Worm (Caenorhabditis elegans) whole organism, young adult: ENCODE data around the gene gars-1.

ENCODE experiments used
- B0336.3 ChIP-seq: fragments of 200-800 bp; sonication (Bioruptor generic); IDR thresholded peaks from 2 replicates; pipeline ENCODE4 v1.3.6; 2022; ENCODE audit warnings: missing genetic modification characterization, missing compliant biosample characterization
- D2030.7 ChIP-seq: fragments of 200-800 bp; sonication (Bioruptor generic); IDR thresholded peaks from 2 replicates; pipeline ENCODE4 v1.3.6; 2022; ENCODE audit warnings: missing genetic modification reagents, missing genetic modification characterization, missing compliant biosample characterization
- F33H1.4 ChIP-seq: fragments of 200-800 bp; sonication (Bioruptor generic); IDR thresholded peaks from 2 replicates; pipeline ENCODE4 v1.3.6; 2022; ENCODE audit warnings: missing genetic modification reagents, missing genetic modification characterization, missing compliant biosample characterization
- F57A8.1 ChIP-seq: fragments of 200-800 bp; sonication (Bioruptor generic); optimal IDR thresholded peaks from 2 replicates; lab custom pipeline; 2018; ENCODE audit warnings: mild to moderate bottlenecking, missing genetic modification characterization, moderate library complexity, missing compliant biosample characterization
- Y53G8AR.9 ChIP-seq: fragments of 200-800 bp; sonication (Bioruptor generic); conservative IDR thresholded peaks from 2 replicates; pipeline ENCODE4 v1.3.6; 2022; ENCODE audit warnings: missing genetic modification reagents, missing genetic modification characterization, missing compliant biosample characterization
- aptf-2 ChIP-seq: fragments of 200-800 bp; sonication (Bioruptor generic); conservative IDR thresholded peaks from 2 replicates; pipeline ENCODE4 v1.3.6; 2022; ENCODE audit warnings: missing genetic modification reagents, missing genetic modification characterization, missing compliant biosample characterization
- attf-3 ChIP-seq: fragments of 200-800 bp; sonication (Bioruptor generic); conservative IDR thresholded peaks from 2 replicates; pipeline ENCODE4 v1.3.6; 2022; ENCODE audit warnings: missing genetic modification reagents, missing genetic modification characterization, missing compliant biosample characterization
- attf-5 ChIP-seq: fragments of 200-800 bp; sonication (Bioruptor generic); optimal IDR thresholded peaks from 2 replicates; lab custom pipeline; 2018; ENCODE audit warnings: mild to moderate bottlenecking, missing genetic modification characterization, missing compliant biosample characterization
- ceh-40 ChIP-seq: fragments of 200-800 bp; sonication (Bioruptor generic); IDR thresholded peaks from 2 replicates; pipeline ENCODE4 v1.3.6; 2022; ENCODE audit warnings: missing genetic modification characterization, missing compliant biosample characterization
- ceh-58 ChIP-seq: fragments of 200-800 bp; sonication (Bioruptor generic); IDR thresholded peaks from 2 replicates; pipeline ENCODE4 v1.3.6; 2022; ENCODE audit warnings: missing genetic modification characterization, missing compliant biosample characterization
- dpff-1 ChIP-seq: sonication (generic microtip); optimal IDR thresholded peaks from 2 replicates; lab custom pipeline; 2017; ENCODE audit warnings: mild to moderate bottlenecking, missing genetic modification characterization, missing compliant biosample characterization
- efl-1 ChIP-seq: fragments of 150-350 bp; optimal IDR thresholded peaks from 2 replicates; lab custom pipeline; 2014; ENCODE audit warnings: missing biosample characterization, missing genetic modification reagents, missing genetic modification characterization
- egl-44 ChIP-seq: fragments of 200-800 bp; sonication (Bioruptor generic); IDR thresholded peaks from 2 replicates; pipeline ENCODE4 v1.3.6; 2022; ENCODE audit warnings: missing genetic modification reagents, missing genetic modification characterization, missing compliant biosample characterization
- ekl-4 ChIP-seq: fragments of 200-800 bp; sonication (Bioruptor generic); IDR thresholded peaks from 2 replicates; pipeline ENCODE4 v1.3.6; 2022; ENCODE audit warnings: missing genetic modification reagents, missing genetic modification characterization, missing compliant biosample characterization
- him-1 ChIP-seq: sonication (generic microtip); optimal IDR thresholded peaks from 2 replicates; lab custom pipeline; 2016; ENCODE audit warnings: missing genotype, missing genetic modification reagents, missing genetic modification characterization, missing compliant biosample characterization
- hlh-12 ChIP-seq: sonication (generic microtip); optimal IDR thresholded peaks from 2 replicates; lab custom pipeline; 2016; ENCODE audit warnings: missing genetic modification characterization, missing compliant biosample characterization
- hmg-1.2 ChIP-seq: fragments of 200-800 bp; sonication (Bioruptor generic); IDR thresholded peaks from 2 replicates; pipeline ENCODE4 v1.3.6; 2022; ENCODE audit warnings: missing genetic modification reagents, missing genetic modification characterization, missing compliant biosample characterization
- hmg-20 ChIP-seq: fragments of 200-800 bp; sonication (Bioruptor generic); IDR thresholded peaks from 2 replicates; pipeline ENCODE4 v1.3.6; 2022; ENCODE audit warnings: missing genetic modification reagents, missing genetic modification characterization, missing compliant biosample characterization
- hrde-1 ChIP-seq: sonication (generic microtip); optimal IDR thresholded peaks from 2 replicates; lab custom pipeline; 2016; ENCODE audit warnings: missing genetic modification characterization, mild to moderate bottlenecking, missing compliant biosample characterization, moderate library complexity, missing genotype, missing genetic modification reagents, borderline replicate concordance
- lag-1 ChIP-seq: fragments of 200-800 bp; sonication (Bioruptor generic); IDR thresholded peaks from 2 replicates; pipeline ENCODE4 v1.3.6; 2022; ENCODE audit warnings: missing genetic modification reagents, missing genetic modification characterization, missing compliant biosample characterization
- lin-35 ChIP-seq, 3 experiments: fragments of 150-350 bp in 2 of 3; sonication (generic microtip) in 1 of 3; optimal IDR thresholded peaks; 2 replicates each; lab custom pipeline; 2014 to 2018; ENCODE audit warnings: missing biosample characterization in 3 of 3, missing genetic modification characterization in 3 of 3, missing genetic modification reagents in 3 of 3
- lin-54 ChIP-seq: fragments of 200-800 bp; sonication (Bioruptor generic); optimal IDR thresholded peaks from 2 replicates; lab custom pipeline; 2018; ENCODE audit warnings: mild to moderate bottlenecking, missing genetic modification characterization, missing compliant biosample characterization
- madf-6 ChIP-seq: fragments of 200-800 bp; sonication (Bioruptor generic); IDR thresholded peaks from 2 replicates; pipeline ENCODE4 v1.3.6; 2022; ENCODE audit warnings: missing genetic modification reagents, missing genetic modification characterization, missing compliant biosample characterization
- madf-8 ChIP-seq: fragments of 200-800 bp; sonication (Bioruptor generic); conservative IDR thresholded peaks from 2 replicates; pipeline ENCODE4 v1.3.6; 2022; ENCODE audit warnings: missing genetic modification reagents, missing genetic modification characterization, missing compliant biosample characterization
- mcd-1 ChIP-seq: fragments of 200-800 bp; sonication (Bioruptor generic); IDR thresholded peaks from 2 replicates; pipeline ENCODE4 v1.3.6; 2022; ENCODE audit warnings: missing genetic modification reagents, missing genetic modification characterization, missing compliant biosample characterization
- nfya-2 ChIP-seq: fragments of 200-800 bp; sonication (Bioruptor generic); IDR thresholded peaks from 2 replicates; pipeline ENCODE4 v1.3.6; 2022; ENCODE audit warnings: missing genetic modification reagents, missing genetic modification characterization, missing compliant biosample characterization
- sdz-38 ChIP-seq: sonication (generic microtip); optimal IDR thresholded peaks from 2 replicates; lab custom pipeline; 2016; ENCODE audit warnings: missing genotype, missing genetic modification characterization, missing compliant biosample characterization
- tbp1 ChIP-seq: fragments of 200-800 bp; sonication (Bioruptor generic); optimal IDR thresholded peaks from 2 replicates; lab custom pipeline; 2018; ENCODE audit warnings: mild to moderate bottlenecking, missing genetic modification characterization, missing compliant biosample characterization
- tlf-1 ChIP-seq: fragments of 200-800 bp; sonication (Bioruptor generic); optimal IDR thresholded peaks from 2 replicates; lab custom pipeline; 2018; ENCODE audit warnings: mild to moderate bottlenecking, missing genetic modification characterization, missing compliant biosample characterization
- unc-130 ChIP-seq: sonication (generic microtip); optimal IDR thresholded peaks from 2 replicates; lab custom pipeline; 2016; ENCODE audit warnings: missing genetic modification reagents, missing genetic modification characterization, missing compliant biosample characterization

The gars-1 gene

DNA sequence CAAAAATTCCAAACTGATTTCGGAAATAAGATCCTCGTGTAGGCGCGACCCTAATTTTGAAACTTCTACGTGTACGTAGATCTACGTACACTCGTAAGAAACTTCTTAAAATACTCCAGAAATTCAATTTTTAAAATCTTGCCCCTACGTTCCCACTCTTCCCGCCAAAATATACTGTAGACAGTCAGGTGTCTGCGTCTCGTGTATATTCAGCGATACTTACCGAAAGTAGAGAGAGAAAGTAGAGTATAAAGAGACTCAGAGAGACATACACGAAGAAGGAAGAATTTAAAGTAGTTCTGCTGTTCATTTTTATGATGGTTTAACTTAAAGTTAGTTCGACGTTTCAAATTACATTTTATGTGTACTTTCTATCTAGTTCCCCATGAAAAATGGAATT is 29.8 kb upstream of the gars-1 start:
- TF ChIP-seq B0336.3 (GFP tag; lab: Robert Waterston, UW) (no peak), egl-44 (GFP tag; lab: Robert Waterston, UW) (no peak), hmg-1.2 (GFP tag; lab: Robert Waterston, UW) (peak; percentile 20; the same call in 1 of the 2 replicates)

ce11 chrIII:5190671-5191174 is 27.3 kb upstream of the gars-1 start, which contains the start of gene hira-1:
TSS of gene hira-1 (plus strand) at chrIII:5191124.
- TF ChIP-seq hlh-12 (tag; lab: Kevin White, UChicago) (no peak), lin-35 (GFP tag; optimal IDR thresholded peaks at IDR 0.05; lab: Kevin White, UChicago) (peak in 1 of 3 experiments; percentile 42), lin-54 (GFP tag; lab: Kevin White, UChicago) (peak; percentile 37), tlf-1 (GFP tag; lab: Kevin White, UChicago) (no peak), ekl-4 (no peak), him-1 (tag; lab: Kevin White, UChicago) (no peak), nfya-2 (GFP tag; lab: Robert Waterston, UW) (no peak), hrde-1 (tag; lab: Kevin White, UChicago) (no peak), attf-5 (peak; percentile 17), mcd-1 (GFP tag; lab: Robert Waterston, UW) (peak; percentile 50; the same call in 1 of the 2 replicates), efl-1 (peak; percentile 60), tbp1 (GFP tag; lab: Kevin White, UChicago) (no peak), lag-1 (GFP tag; lab: Robert Waterston, UW) (no peak), dpff-1 (tag; lab: Kevin White, UChicago) (no peak)

- peak; percentile 42 for TF ChIP-seq efl-1
- TF ChIP-seq lin-54 (GFP tag; lab: Kevin White, UChicago), result peak; percentile 80
- TF ChIP-seq mcd-1 (GFP tag; lab: Robert Waterston, UW), result 0 out of 2 replicates have a peak, but pooled peaks have one; percentile 28
- peak; percentile 63 for TF ChIP-seq madf-6
- no peak for TF ChIP-seq F57A8.1 (GFP tag; lab: Kevin White, UChicago)
- no peak for TF ChIP-seq hmg-20
- peak in 1 of 3 experiments; percentile 16 for TF ChIP-seq lin-35 (GFP tag; optimal IDR thresholded peaks at IDR 0.05; lab: Kevin White, UChicago)
- TF ChIP-seq F33H1.4 (GFP tag; lab: Robert Waterston, UW), result peak; percentile 37
- 0 out of 2 replicates have a peak, but pooled peaks have one; percentile 16 for TF ChIP-seq attf-3 (GFP tag; lab: Robert Waterston, UW)
- peak; percentile 26 for TF ChIP-seq unc-130 (GFP tag; lab: Kevin White, UChicago)
- TF ChIP-seq D2030.7 (GFP tag; lab: Robert Waterston, UW), result no peak
Observed at ce11 chrIII:5190179-5190578, 26.8 kb upstream of the gars-1 start.

- 0 out of 2 replicates have a peak, but pooled peaks have one; percentile 2 for TF ChIP-seq ekl-4
- no peak for TF ChIP-seq ceh-58 (GFP tag; lab: Robert Waterston, UW)
Observed at ce11 chrIII:5188426-5188825, 25.0 kb upstream of the gars-1 start, which contains the start of gene K10D2.8. TSS of gene K10D2.8 (plus strand) at chrIII:5188726.

ce11 chrIII:5185620-5186019 is 22.2 kb upstream of the gars-1 start, which contains the start of gene pup-2:
TSS of gene pup-2 (plus strand) at chrIII:5185920.
- TF ChIP-seq sdz-38 (no peak), Y53G8AR.9 (GFP tag; lab: Robert Waterston, UW) (no peak), aptf-2 (GFP tag; lab: Robert Waterston, UW) (no peak), ceh-40 (GFP tag; lab: Robert Waterston, UW) (no peak), madf-8 (no peak)
